Worm (Caenorhabditis elegans) whole organism, late embryonic: ENCODE results near the gene dmsr-8.

Experiments used
- K02D7.2 ChIP-seq: sonication (generic microtip); optimal IDR thresholded peaks from 2 replicates; lab custom pipeline; 2017; ENCODE audit warnings: mild to moderate bottlenecking, missing genetic modification characterization, missing compliant biosample characterization
- ceh-14 ChIP-seq: sonication (generic microtip); optimal IDR thresholded peaks from 2 replicates; lab custom pipeline; 2016; ENCODE audit warnings: missing genotype, missing genetic modification characterization, missing compliant biosample characterization
- ceh-18 ChIP-seq: sonication (generic microtip); optimal IDR thresholded peaks from 2 replicates; lab custom pipeline; 2016; ENCODE audit warnings: missing genetic modification characterization, missing compliant biosample characterization
- ceh-34 ChIP-seq: sonication (generic microtip); optimal IDR thresholded peaks from 2 replicates; lab custom pipeline; 2016; ENCODE audit warnings: mild to moderate bottlenecking, missing genetic modification characterization, missing compliant biosample characterization
- elt-4 ChIP-seq: sonication (generic microtip); optimal IDR thresholded peaks from 2 replicates; lab custom pipeline; 2016; ENCODE audit warnings: missing genetic modification characterization, missing compliant biosample characterization
- eyg-1 ChIP-seq: sonication (generic microtip); optimal IDR thresholded peaks from 2 replicates; lab custom pipeline; 2016; ENCODE audit warnings: missing genotype, missing genetic modification characterization, missing compliant biosample characterization
- hlh-15 ChIP-seq: sonication (generic microtip); optimal IDR thresholded peaks from 2 replicates; lab custom pipeline; 2016; ENCODE audit warnings: missing genetic modification characterization, missing compliant biosample characterization
- hlh-6 ChIP-seq: sonication (generic microtip); optimal IDR thresholded peaks from 2 replicates; lab custom pipeline; 2016; ENCODE audit warnings: missing genotype, missing genetic modification characterization, missing compliant biosample characterization
- npax-4 ChIP-seq: sonication (generic microtip); optimal IDR thresholded peaks from 2 replicates; lab custom pipeline; 2016; ENCODE audit warnings: missing genetic modification characterization, missing compliant biosample characterization
- pag-3 ChIP-seq: sonication (generic microtip); optimal IDR thresholded peaks from 2 replicates; lab custom pipeline; 2016; ENCODE audit warnings: missing compliant biosample characterization, missing genetic modification characterization, borderline replicate concordance
- ref-2 ChIP-seq: sonication (generic microtip); optimal IDR thresholded peaks from 2 replicates; lab custom pipeline; 2016; ENCODE audit warnings: missing genetic modification characterization, missing compliant biosample characterization
- sdc-2 ChIP-seq: sonication (generic microtip); optimal IDR thresholded peaks from 2 replicates; lab custom pipeline; 2016; ENCODE audit warnings: missing genotype, missing genetic modification characterization, missing compliant biosample characterization
- unc-3 ChIP-seq, 2 experiments: fragments of 200-800 bp in 1 of 2; sonication (Bioruptor generic) in 1 of 2; sonication (generic microtip) in 1 of 2; conservative IDR thresholded peaks in 1 of 2; optimal IDR thresholded peaks in 1 of 2; 2 replicates each; pipeline versions ENCODE4 v1.3.6 to Lab custom; 2016 to 2022; ENCODE audit warnings: missing compliant biosample characterization in 2 of 2, missing genetic modification characterization in 2 of 2, missing genetic modification reagents in 1 of 2
- unc-42 ChIP-seq: sonication (generic microtip); optimal IDR thresholded peaks from 2 replicates; lab custom pipeline; 2016; ENCODE audit warnings: missing genotype, missing genetic modification characterization, missing compliant biosample characterization

dmsr-8 gene

DNA sequence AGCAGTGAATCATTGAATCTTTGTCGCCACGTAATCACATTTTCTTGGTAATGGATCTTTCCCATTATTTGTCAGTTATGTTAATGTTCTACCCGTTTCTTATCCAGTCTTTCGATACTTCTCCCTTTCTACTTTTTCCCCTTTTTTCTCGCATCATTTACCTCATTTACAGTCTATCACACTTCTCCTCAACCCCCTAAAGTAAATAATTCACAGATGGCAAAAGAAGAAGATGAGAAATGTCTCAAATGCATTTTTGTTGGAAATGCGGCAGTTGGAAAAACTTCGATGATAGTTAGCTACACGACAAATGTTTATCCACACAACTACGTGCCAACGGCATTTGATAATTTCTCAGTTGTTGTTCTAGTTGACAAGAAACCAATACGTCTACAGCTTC, 52.1 kb downstream of the dmsr-8 start, which contains the start of gene chw-1:
TSS of gene chw-1 (plus strand) at position 217 of the 400 bp plus-strand sequence.
- no peak for TF ChIP-seq K02D7.2 (tag; lab: Kevin White, UChicago)
- TF ChIP-seq, all 69 proteins: peak for 0

ce11 chrV:10460685-10461084, 53.5 kb downstream of the dmsr-8 start:
- TF ChIP-seq ref-2 (tag; lab: Kevin White, UChicago) (no peak), ceh-14 (no peak), hlh-6 (tag; lab: Kevin White, UChicago) (no peak), eyg-1 (no peak), npax-4 (tag; lab: Kevin White, UChicago) (no peak), unc-3 (GFP tag; conservative IDR thresholded peaks at IDR 0.05; lab: Robert Waterston, UW) (no peak), unc-3 (tag; optimal IDR thresholded peaks at IDR 0.05; lab: Kevin White, UChicago) (no peak), K02D7.2 (tag; lab: Kevin White, UChicago) (no peak), ceh-34 (tag; lab: Kevin White, UChicago) (no peak), ceh-18 (no peak), hlh-15 (tag; lab: Kevin White, UChicago) (no peak), sdc-2 (tag; lab: Kevin White, UChicago) (no peak), pag-3 (no peak), unc-42 (tag; lab: Kevin White, UChicago) (no peak), elt-4 (tag; lab: Kevin White, UChicago) (no peak)
